Worm (Caenorhabditis elegans) whole organism, L3 larva: Measurements from ENCODE around the gene C48B4.13.
A peak's percentile ranks its signal among the peaks of the same experiment; 100 is the strongest.

Experiments
- R02D3.7 ChIP-seq: fragments of 150-350 bp; optimal IDR thresholded peaks from 2 replicates; lab custom pipeline; 2014; ENCODE audit warnings: missing biosample characterization, missing genetic modification characterization
- ZK546.5 ChIP-seq: sonication (generic microtip); optimal IDR thresholded peaks from 2 replicates; lab custom pipeline; 2017; ENCODE audit warnings: missing biosample characterization, missing genetic modification characterization
- aly-2 ChIP-seq: fragments of 150-350 bp; optimal IDR thresholded peaks from 2 replicates; lab custom pipeline; 2014; ENCODE audit warnings: missing biosample characterization, missing genetic modification characterization
- ama-1 ChIP-seq: fragments of 150-350 bp; optimal IDR thresholded peaks from 2 replicates; lab custom pipeline; 2018
- ceh-16 ChIP-seq: sonication (generic microtip); optimal IDR thresholded peaks from 2 replicates; lab custom pipeline; 2017; ENCODE audit warnings: missing biosample characterization, missing genetic modification characterization
- ceh-28 ChIP-seq: fragments of 150-350 bp; optimal IDR thresholded peaks from 2 replicates; lab custom pipeline; 2014; ENCODE audit warnings: missing biosample characterization, missing genetic modification reagents, missing genetic modification characterization
- ceh-82 ChIP-seq: fragments of 150-350 bp; optimal IDR thresholded peaks from 2 replicates; lab custom pipeline; 2014; ENCODE audit warnings: missing biosample characterization, missing genetic modification characterization
- ceh-9 ChIP-seq: sonication (generic microtip); optimal IDR thresholded peaks from 2 replicates; lab custom pipeline; 2018; ENCODE audit warnings: missing biosample characterization, missing genetic modification characterization
- daf-12 ChIP-seq: fragments of 150-350 bp; optimal IDR thresholded peaks from 2 replicates; lab custom pipeline; 2014; ENCODE audit warnings: missing biosample characterization, missing genetic modification reagents, missing genetic modification characterization
- egl-27 ChIP-seq: sonication (generic microtip); optimal IDR thresholded peaks from 4 replicates; lab custom pipeline; 2017; ENCODE audit warnings: missing biosample characterization, missing genetic modification reagents, missing genetic modification characterization
- egl-5 ChIP-seq: fragments of 150-350 bp; optimal IDR thresholded peaks from 2 replicates; lab custom pipeline; 2017; ENCODE audit warnings: missing biosample characterization, missing genetic modification reagents, missing genetic modification characterization, inconsistent platforms
- elt-1 ChIP-seq: fragments of 150-350 bp; optimal IDR thresholded peaks from 2 replicates; lab custom pipeline; 2014; ENCODE audit warnings: missing biosample characterization, missing genetic modification characterization
- elt-2 ChIP-seq: sonication (generic microtip); optimal IDR thresholded peaks from 2 replicates; lab custom pipeline; 2016; ENCODE audit warnings: missing genetic modification reagents, mild to moderate bottlenecking, missing genetic modification characterization, missing compliant biosample characterization
- elt-3 ChIP-seq, 3 experiments: fragments of 150-350 bp in 1 of 3; sonication (generic microtip) in 2 of 3; optimal IDR thresholded peaks; 2 replicates in 2 of 3; 4 replicates in 1 of 3; lab custom pipeline; 2014 to 2017; ENCODE audit warnings: missing biosample characterization in 3 of 3, missing genetic modification characterization in 3 of 3
- eor-1 ChIP-seq, 2 experiments: fragments of 150-350 bp; optimal IDR thresholded peaks; 2 replicates each; lab custom pipeline; 2014 to 2018; ENCODE audit warnings: missing biosample characterization in 2 of 2, missing genetic modification characterization in 2 of 2
- fkh-10 ChIP-seq: sonication (generic microtip); optimal IDR thresholded peaks from 2 replicates; lab custom pipeline; 2017; ENCODE audit warnings: missing biosample characterization, missing genetic modification reagents, missing genetic modification characterization
- fkh-2 ChIP-seq: fragments of 150-350 bp; optimal IDR thresholded peaks from 2 replicates; lab custom pipeline; 2014; ENCODE audit warnings: missing biosample characterization, missing genetic modification reagents, missing genetic modification characterization
- fos-1 ChIP-seq: fragments of 150-350 bp; optimal IDR thresholded peaks from 2 replicates; lab custom pipeline; 2014; ENCODE audit warnings: missing biosample characterization, missing genetic modification characterization
- hmg-11 ChIP-seq: sonication (generic microtip); optimal IDR thresholded peaks from 2 replicates; lab custom pipeline; 2016; ENCODE audit warnings: missing genetic modification characterization, missing compliant biosample characterization
- jun-1 ChIP-seq: fragments of 150-350 bp; optimal IDR thresholded peaks from 2 replicates; lab custom pipeline; 2014; ENCODE audit warnings: missing biosample characterization, missing genetic modification reagents, missing genetic modification characterization
- lin-15B ChIP-seq: fragments of 150-350 bp; optimal IDR thresholded peaks from 2 replicates; lab custom pipeline; 2014; ENCODE audit warnings: missing biosample characterization, missing genetic modification characterization
- lin-39 ChIP-seq: fragments of 150-350 bp; optimal IDR thresholded peaks from 2 replicates; lab custom pipeline; 2018; ENCODE audit warnings: missing biosample characterization, missing genetic modification reagents, missing genetic modification characterization
- mml-1 ChIP-seq: fragments of 150-350 bp; sonication (generic microtip); optimal IDR thresholded peaks from 3 replicates; lab custom pipeline; 2014; ENCODE audit warnings: missing biosample characterization, missing genetic modification characterization
- nfya-1 ChIP-seq: sonication (generic microtip); optimal IDR thresholded peaks from 2 replicates; lab custom pipeline; 2017; ENCODE audit warnings: missing genetic modification characterization, mild to moderate bottlenecking, missing compliant biosample characterization, antibody characterized with exemption, moderate library complexity; ENCODE audit not compliant: insufficient read depth
- nhr-11 ChIP-seq: fragments of 150-350 bp; optimal IDR thresholded peaks from 2 replicates; lab custom pipeline; 2014; ENCODE audit warnings: missing biosample characterization, missing genetic modification characterization
- nhr-12 ChIP-seq: fragments of 150-350 bp; optimal IDR thresholded peaks from 2 replicates; lab custom pipeline; 2014; ENCODE audit warnings: missing biosample characterization, missing genetic modification characterization
- nhr-23 ChIP-seq: fragments of 150-350 bp; optimal IDR thresholded peaks from 2 replicates; lab custom pipeline; 2014; ENCODE audit warnings: missing biosample characterization, missing genetic modification reagents, missing genetic modification characterization
- nhr-237 ChIP-seq: fragments of 150-350 bp; optimal IDR thresholded peaks from 2 replicates; lab custom pipeline; 2014; ENCODE audit warnings: missing biosample characterization, missing genetic modification characterization
- nhr-25 ChIP-seq: sonication (generic microtip); optimal IDR thresholded peaks from 2 replicates; lab custom pipeline; 2017; ENCODE audit warnings: missing biosample characterization, missing genetic modification characterization
- nhr-28 ChIP-seq: fragments of 150-350 bp; optimal IDR thresholded peaks from 2 replicates; lab custom pipeline; 2014; ENCODE audit warnings: missing biosample characterization, missing genetic modification characterization
- nhr-43 ChIP-seq: sonication (generic microtip); optimal IDR thresholded peaks from 2 replicates; lab custom pipeline; 2016; ENCODE audit warnings: mild to moderate bottlenecking, missing genetic modification characterization, missing compliant biosample characterization; ENCODE audit not compliant: poor library complexity, severe bottlenecking
- nhr-67 ChIP-seq: fragments of 150-350 bp; optimal IDR thresholded peaks from 2 replicates; lab custom pipeline; 2014; ENCODE audit warnings: missing biosample characterization, missing genetic modification characterization
- nhr-77 ChIP-seq: fragments of 150-350 bp; optimal IDR thresholded peaks from 2 replicates; lab custom pipeline; 2014; ENCODE audit warnings: missing biosample characterization, missing genetic modification characterization
- pha-4 ChIP-seq: fragments of 150-350 bp; optimal IDR thresholded peaks from 2 replicates; lab custom pipeline; 2014; ENCODE audit warnings: missing biosample characterization, missing genetic modification reagents, missing genetic modification characterization
- sea-2 ChIP-seq: fragments of 150-350 bp; sonication (generic microtip); optimal IDR thresholded peaks from 4 replicates; lab custom pipeline; 2014; ENCODE audit warnings: missing biosample characterization, missing genetic modification reagents, missing genetic modification characterization
- skn-1 ChIP-seq: fragments of 150-350 bp; optimal IDR thresholded peaks from 2 replicates; lab custom pipeline; 2014; ENCODE audit warnings: missing biosample characterization, missing genetic modification characterization
- snpc-4 ChIP-seq: fragments of 150-350 bp; optimal IDR thresholded peaks from 2 replicates; lab custom pipeline; 2014; ENCODE audit warnings: missing biosample characterization, missing genetic modification characterization
- tbx-2 ChIP-seq: sonication (generic microtip); optimal IDR thresholded peaks from 2 replicates; lab custom pipeline; 2016; ENCODE audit warnings: mild to moderate bottlenecking, missing genetic modification characterization, missing compliant biosample characterization
- unc-39 ChIP-seq: sonication (generic microtip); optimal IDR thresholded peaks from 4 replicates; lab custom pipeline; 2017; ENCODE audit warnings: missing biosample characterization, missing genetic modification characterization
- unc-62 ChIP-seq: fragments of 150-350 bp; sonication (generic microtip); optimal IDR thresholded peaks from 4 replicates; lab custom pipeline; 2014; ENCODE audit warnings: missing biosample characterization, missing genetic modification reagents, missing genetic modification characterization
- ztf-11 ChIP-seq: fragments of 150-350 bp; optimal IDR thresholded peaks from 2 replicates; lab custom pipeline; 2014; ENCODE audit warnings: missing biosample characterization, missing genetic modification characterization
- ztf-4 ChIP-seq: fragments of 150-350 bp; optimal IDR thresholded peaks from 2 replicates; lab custom pipeline; 2014; ENCODE audit warnings: missing biosample characterization, missing genetic modification characterization

The C48B4.13 gene

ce11 chrIII:9542816-9543215, 25.7 kb upstream of the C48B4.13 start, which contains the start of gene eif-2Balpha (continued):
- TF ChIP-seq ama-1 (no peak), nhr-43 (tag; lab: Kevin White, UChicago) (no peak), elt-3 (tag; optimal IDR thresholded peaks at IDR 0.05; lab: Kevin White, UChicago) (no peak), nhr-11 (tag; lab: Kevin White, UChicago) (no peak), unc-39 (tag; lab: Kevin White, UChicago) (no peak), lin-15B (tag; lab: Kevin White, UChicago) (peak; percentile 58), pha-4 (peak; percentile 86), nhr-12 (tag; lab: Kevin White, UChicago) (no peak), egl-5 (tag; lab: Kevin White, UChicago) (no peak), daf-12 (no peak), snpc-4 (tag; lab: Kevin White, UChicago) (peak; percentile 8), mml-1 (tag; lab: Kevin White, UChicago) (no peak), eor-1 (tag; optimal IDR thresholded peaks at IDR 0.05; lab: Kevin White, UChicago) (no peak), ceh-16 (no peak), nhr-23 (tag; lab: Kevin White, UChicago) (peak; percentile 26), ztf-4 (tag; lab: Kevin White, UChicago) (no peak), nfya-1 (peak; percentile 32), sea-2 (GFP tag; lab: Kevin White, UChicago) (no peak), skn-1 (tag; lab: Kevin White, UChicago) (no peak), ceh-28 (tag; lab: Kevin White, UChicago) (no peak), ztf-11 (no peak)

- TF ChIP-seq nhr-43 (tag; lab: Kevin White, UChicago) = no peak
- no peak for TF ChIP-seq jun-1
- TF ChIP-seq lin-39 (tag; lab: Kevin White, UChicago) = no peak
- no peak for TF ChIP-seq tbx-2 (tag; lab: Kevin White, UChicago)
- no peak for TF ChIP-seq ceh-28 (tag; lab: Kevin White, UChicago)
- TF ChIP-seq nhr-67 (tag; lab: Kevin White, UChicago) = no peak
- TF ChIP-seq fkh-2 = no peak
- no peak for TF ChIP-seq nhr-237 (tag; lab: Kevin White, UChicago)
- TF ChIP-seq ama-1 = no peak
- TF ChIP-seq, all 47 proteins: peak for 0
Measured at ce11 chrIII:9544125-9544524, 24.4 kb upstream of the C48B4.13 start, which contains the start of gene ZK1098.9. TSS of gene ZK1098.9 (plus strand) at chrIII:9544425.

- TF ChIP-seq nhr-11 (tag; lab: Kevin White, UChicago) (no peak), R02D3.7 (no peak), mml-1 (tag; lab: Kevin White, UChicago) (no peak), hmg-11 (tag; lab: Kevin White, UChicago) (no peak)
- TF ChIP-seq, all 47 proteins: peak for 0
Measured at ce11 chrIII:9544820-9545219, 23.7 kb upstream of the C48B4.13 start, which contains the start of gene ZK1098.12. TSS of gene ZK1098.12 (plus strand) at chrIII:9545120.

- no peak for TF ChIP-seq fos-1 (tag; lab: Kevin White, UChicago)
- no peak for TF ChIP-seq elt-3 (tag; optimal IDR thresholded peaks at IDR 0.05; lab: Kevin White, UChicago)
- peak; percentile 89 for TF ChIP-seq lin-15B (tag; lab: Kevin White, UChicago)
- no peak for TF ChIP-seq nhr-12 (tag; lab: Kevin White, UChicago)
- TF ChIP-seq snpc-4 (tag; lab: Kevin White, UChicago) = peak; percentile 90
- peak; percentile 88 for TF ChIP-seq egl-5 (tag; lab: Kevin White, UChicago)
- TF ChIP-seq ztf-4 (tag; lab: Kevin White, UChicago) = no peak
- peak; percentile 46 for TF ChIP-seq skn-1 (tag; lab: Kevin White, UChicago)
- no peak for TF ChIP-seq ZK546.5
- TF ChIP-seq elt-2 (tag; lab: Kevin White, UChicago) = peak; percentile 72
- TF ChIP-seq mml-1 (tag; lab: Kevin White, UChicago) = peak; percentile 87
- peak; percentile 56 for TF ChIP-seq nhr-25 (tag; lab: Kevin White, UChicago)
- TF ChIP-seq egl-27 (tag; lab: Kevin White, UChicago) = no peak
- peak; percentile 82 for TF ChIP-seq tbx-2 (tag; lab: Kevin White, UChicago)
- TF ChIP-seq lin-39 (tag; lab: Kevin White, UChicago) = peak; percentile 85
- TF ChIP-seq ceh-9 = no peak
- no peak for TF ChIP-seq ceh-16
- peak in 1 of 2 experiments; percentile 13 for TF ChIP-seq eor-1 (tag; optimal IDR thresholded peaks at IDR 0.05; lab: Kevin White, UChicago)
- TF ChIP-seq R02D3.7 = peak; percentile 70
- no peak for TF ChIP-seq elt-1 (tag; lab: Kevin White, UChicago)
- TF ChIP-seq unc-62 (GFP tag; lab: Kevin White, UChicago) = peak; percentile 70
- TF ChIP-seq ceh-82 (tag; lab: Kevin White, UChicago) = peak; percentile 19
- peak; percentile 96 for TF ChIP-seq nfya-1
- peak; percentile 27 for TF ChIP-seq jun-1
- peak; percentile 97 for TF ChIP-seq pha-4
- TF ChIP-seq nhr-237 (tag; lab: Kevin White, UChicago) = no peak
- TF ChIP-seq daf-12 = no peak
- TF ChIP-seq hmg-11 (tag; lab: Kevin White, UChicago) = peak; percentile 90
- no peak for TF ChIP-seq aly-2 (tag; lab: Kevin White, UChicago)
- TF ChIP-seq nhr-28 (tag; lab: Kevin White, UChicago) = no peak
- TF ChIP-seq ztf-11 = no peak
- peak; percentile 63 for TF ChIP-seq nhr-23 (tag; lab: Kevin White, UChicago)
- TF ChIP-seq nhr-77 (tag; lab: Kevin White, UChicago) = no peak
- TF ChIP-seq fkh-10 = peak; percentile 44
- TF ChIP-seq ama-1 = peak; percentile 58
Measured at ce11 chrIII:9546016-9546659, 22.4 kb upstream of the C48B4.13 start, which contains the start of gene unc-16. TSS of gene unc-16 (plus strand) at chrIII:9546258.
